Fruit fly (Drosophila melanogaster): Measurements from ENCODE around the gene PpD6.

DNA sequence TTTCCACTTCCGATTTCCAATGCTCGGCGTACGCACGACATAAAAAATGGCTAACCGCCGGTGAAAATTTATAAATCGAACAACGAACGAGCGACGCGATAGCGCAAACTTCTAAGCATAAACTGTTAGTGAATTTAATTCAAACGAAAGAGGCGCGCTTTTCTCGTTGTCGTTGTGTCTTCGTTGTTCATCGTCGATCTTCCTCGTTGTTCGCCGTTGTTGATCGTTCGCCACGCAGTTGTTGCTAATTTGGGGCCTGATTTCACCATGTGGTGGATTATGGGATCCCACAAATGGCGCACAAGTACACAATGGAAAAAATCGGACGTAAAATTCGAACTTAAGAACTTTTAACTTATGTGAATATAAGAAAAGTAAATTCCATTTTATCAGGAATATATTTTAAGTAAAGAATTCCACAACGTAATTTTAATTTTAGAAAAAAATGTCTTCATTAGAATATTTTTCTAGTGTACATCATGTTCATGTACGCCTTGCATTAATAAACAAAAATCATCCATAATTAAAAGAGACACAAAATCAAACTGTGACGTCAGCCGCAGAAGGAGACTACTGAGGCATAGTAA, 23.1 kb upstream of the PpD6 start:
- no peak for TF ChIP-seq CG32264 (GFP tag; optimal IDR thresholded peaks at IDR 0.05)
- peak; percentile 54 for TF ChIP-seq rgr (GFP tag; optimal IDR thresholded peaks at IDR 0.05)
- TF ChIP-seq Abd-B (GFP tag; optimal IDR thresholded peaks at IDR 0.05) = no peak
- no peak for TF ChIP-seq Hr78 (GFP tag; optimal IDR thresholded peaks at IDR 0.05)
- TF ChIP-seq h (GFP tag; optimal IDR thresholded peaks at IDR 0.05) = peak; percentile 66
- TF ChIP-seq Dif (GFP tag; optimal IDR thresholded peaks at IDR 0.05; ENCODE audit: partially characterized antibody) = no peak
- peak; percentile 48 for TF ChIP-seq br (GFP tag; optimal IDR thresholded peaks at IDR 0.05)
- peak in 1 of 2 experiments; percentile 58 for TF ChIP-seq foxo (GFP tag; optimal IDR thresholded peaks at IDR 0.05)
- no peak for TF ChIP-seq pan (optimal IDR thresholded peaks at IDR 0.05)
- no peak for TF ChIP-seq sage (GFP tag; optimal IDR thresholded peaks at IDR 0.05)
- TF ChIP-seq CrebA (GFP tag; optimal IDR thresholded peaks at IDR 0.05; ENCODE audit: borderline replicate concordance) = no peak
- no peak for TF ChIP-seq Jra (GFP tag; optimal IDR thresholded peaks at IDR 0.05)
- no peak for TF ChIP-seq Vsx2 (GFP tag; optimal IDR thresholded peaks at IDR 0.05; ENCODE audit: partially characterized antibody)

All from whole organism, wandering third instar larva.